Comparison of ENCODE assay signal across 3 fruit fly cellular contexts in genomic region chr3R:10884678-10885421, dm6.
TF ChIP-seq lines count a peak whose summit lies in the region.

Gene CG14696, minus strand, starts transcription at chr3R:10885001.

- no peak for TF ChIP-seq CTCF in whole organism, embryonic (GFP tag; optimal IDR thresholded peaks at IDR 0.05; lab: Kevin White, UChicago)

TF ChIP-seq in whole organism, embryonic, 481 proteins besides CTCF, POLR2A, EP300 and RAD21 (continues in another document):
- peak; percentile 34 for TF ChIP-seq CG10543 (GFP tag; optimal IDR thresholded peaks at IDR 0.05; lab: Kevin White, UChicago)
- TF ChIP-seq pros (GFP tag; optimal IDR thresholded peaks at IDR 0.05; lab: Kevin White, UChicago), result peak; percentile 39
- peak; percentile 45 for TF ChIP-seq Jarid2 (GFP tag; optimal IDR thresholded peaks at IDR 0.05; lab: Kevin White, UChicago)
- peak; percentile 77 for TF ChIP-seq sug (tag; optimal IDR thresholded peaks at IDR 0.05; lab: Kevin White, UChicago)
- TF ChIP-seq Awh (GFP tag; IDR thresholded peaks at IDR 0.05; lab: Robert Waterston, UW), result 0 out of 2 replicates have a peak, but pooled peaks have one; percentile 9
- peak; percentile 78 for TF ChIP-seq Med (GFP tag; lab: Kevin White, UChicago)
- peak; percentile 26 for TF ChIP-seq CoRest (tag; optimal IDR thresholded peaks at IDR 0.05; lab: Kevin White, UChicago)
- peak; percentile 57 for TF ChIP-seq BtbVII (GFP tag; optimal IDR thresholded peaks at IDR 0.05; lab: Kevin White, UChicago)
- TF ChIP-seq so (GFP tag; IDR thresholded peaks at IDR 0.05; lab: Robert Waterston, UW), result peak; percentile 15; the same call in 1 of the 3 replicates
- no peak for TF ChIP-seq lab (GFP tag; optimal IDR thresholded peaks at IDR 0.05; lab: Kevin White, UChicago)
- 0 out of 4 replicates have a peak, but pooled peaks have one; percentile 9 for TF ChIP-seq chinmo (GFP tag; IDR thresholded peaks at IDR 0.05; lab: Robert Waterston, UW; ENCODE audit: partially characterized antibody)
- TF ChIP-seq ken (GFP tag; IDR thresholded peaks at IDR 0.05; lab: Robert Waterston, UW), result 0 out of 3 replicates have a peak, but pooled peaks have one; percentile 36
- TF ChIP-seq Atf3 (GFP tag; optimal IDR thresholded peaks at IDR 0.05; lab: Kevin White, UChicago), result peak; percentile 5
- TF ChIP-seq crp (GFP tag; optimal IDR thresholded peaks at IDR 0.05; lab: Kevin White, UChicago), result peak in 1 of 2 experiments; percentile 64
- TF ChIP-seq E2f1 (GFP tag; IDR thresholded peaks at IDR 0.05; lab: Robert Waterston, UW), result 0 out of 2 replicates have a peak, but pooled peaks have one; percentile 15
- TF ChIP-seq CG34422 (GFP tag; IDR thresholded peaks at IDR 0.05; lab: Robert Waterston, UW), result peak; percentile 59; the same call in 1 of the 3 replicates
- TF ChIP-seq CG16779 (GFP tag; IDR thresholded peaks at IDR 0.05; lab: Robert Waterston, UW), result peak; percentile 52; the same call in 1 of the 2 replicates
- peak; percentile 44; the same call in 1 of the 3 replicates for TF ChIP-seq Dbx (GFP tag; IDR thresholded peaks at IDR 0.05; lab: Robert Waterston, UW)
- 0 out of 2 replicates have a peak, but pooled peaks have one; percentile 14 for TF ChIP-seq Drgx (GFP tag; IDR thresholded peaks at IDR 0.05; lab: Robert Waterston, UW)
- TF ChIP-seq Eip74EF (GFP tag; optimal IDR thresholded peaks at IDR 0.05; lab: Kevin White, UChicago), result peak in 1 of 2 experiments; percentile 63
- no peak for TF ChIP-seq CG4328 (GFP tag; optimal IDR thresholded peaks at IDR 0.05; lab: Kevin White, UChicago)
- peak; percentile 78 for TF ChIP-seq CG17385 (GFP tag; optimal IDR thresholded peaks at IDR 0.05; lab: Kevin White, UChicago)
- TF ChIP-seq ro (GFP tag; IDR thresholded peaks at IDR 0.05; lab: Robert Waterston, UW), result no peak
- TF ChIP-seq B-H1 (GFP tag; IDR thresholded peaks at IDR 0.05; lab: Robert Waterston, UW), result no peak
- TF ChIP-seq CG32532 (GFP tag; IDR thresholded peaks at IDR 0.05; lab: Robert Waterston, UW), result 0 out of 2 replicates have a peak, but pooled peaks have one; percentile 27
- TF ChIP-seq hbn (GFP tag; IDR thresholded peaks at IDR 0.05; lab: Robert Waterston, UW; ENCODE audit: partially characterized antibody), result no peak
- 0 out of 2 replicates have a peak, but pooled peaks have one; percentile 22 for TF ChIP-seq Dref (GFP tag; IDR thresholded peaks at IDR 0.05; lab: Robert Waterston, UW)

TF ChIP-seq in whole organism, prepupa, 60 proteins besides CTCF, POLR2A, EP300 and RAD21:
- TF ChIP-seq Eip78C (GFP tag; lab: Kevin White, UChicago) (peak; percentile 1), Sox14 (GFP tag; optimal IDR thresholded peaks at IDR 0.05; lab: Kevin White, UChicago) (peak; percentile 8), CG6854 (GFP tag; optimal IDR thresholded peaks at IDR 0.05; lab: Kevin White, UChicago) (no peak)

TF ChIP-seq in whole organism, wandering third instar larva, 38 proteins besides CTCF, POLR2A, EP300 and RAD21:
- no peak for TF ChIP-seq Rel (GFP tag; optimal IDR thresholded peaks at IDR 0.05; lab: Kevin White, UChicago)
- TF ChIP-seq Rel (tag; optimal IDR thresholded peaks at IDR 0.05; lab: Kevin White, UChicago), result peak; percentile 97
- TF ChIP-seq GATAd (GFP tag; optimal IDR thresholded peaks at IDR 0.05; lab: Kevin White, UChicago), result no peak

Comparison
In these comparisons a context has a peak if more than half of its experiments do, and no peak if none do; other contexts are left out.
1. Of the 7 proteins assayed by ChIP-seq in both whole organism, embryonic and whole organism, prepupa: peak only in whole organism, embryonic: CG16779; only in whole organism, prepupa: none; in both: none; in neither: 6.